Fruit fly (Drosophila melanogaster) whole organism, prepupa: ENCODE results near the gene loco.

Experiments
- Blimp-1 ChIP-seq: fragments of 200-800 bp; sonication (Bioruptor generic); optimal IDR thresholded peaks from 3 replicates; lab custom pipeline; 2017; ENCODE audit warnings: missing biosample characterization, missing genetic modification characterization, mild to moderate bottlenecking, moderate library complexity, missing genetic modification reagents
- CG10669 ChIP-seq: fragments of 200-800 bp; sonication (Bioruptor generic); optimal IDR thresholded peaks from 3 replicates; lab custom pipeline; 2018; ENCODE audit warnings: missing biosample characterization, mild to moderate bottlenecking, missing genetic modification characterization, moderate library complexity
- CG11294 ChIP-seq: fragments of 200-800 bp; sonication (Bioruptor generic); IDR thresholded peaks from 2 replicates; pipeline ENCODE4 v1.3.6; 2022; ENCODE audit warnings: missing biosample characterization, missing genetic modification characterization
- CG11762 ChIP-seq: fragments of 200-800 bp; sonication (Bioruptor generic); optimal IDR thresholded peaks from 3 replicates; lab custom pipeline; 2016; ENCODE audit warnings: missing biosample characterization, missing genetic modification characterization; ENCODE audit not compliant: insufficient read depth
- CG15336 ChIP-seq: fragments of 200-800 bp; sonication (Bioruptor generic); IDR thresholded peaks from 2 replicates; pipeline ENCODE4 v1.3.6; 2022; ENCODE audit warnings: missing biosample characterization, missing genetic modification characterization
- CG1621 ChIP-seq: fragments of 200-800 bp; sonication (Bioruptor generic); optimal IDR thresholded peaks from 3 replicates; lab custom pipeline; 2018; ENCODE audit warnings: missing biosample characterization, mild to moderate bottlenecking, missing genetic modification characterization
- CG3032 ChIP-seq: fragments of 200-800 bp; optimal IDR thresholded peaks from 2 replicates; lab custom pipeline; 2019; ENCODE audit warnings: missing biosample characterization, mild to moderate bottlenecking, missing genetic modification characterization, moderate library complexity
- CG31627 ChIP-seq: fragments of 200-800 bp; sonication (Bioruptor generic); optimal IDR thresholded peaks from 3 replicates; lab custom pipeline; 2016; ENCODE audit warnings: missing biosample characterization, missing genetic modification characterization
- CG34406 ChIP-seq: fragments of 200-800 bp; sonication (Bioruptor generic); optimal IDR thresholded peaks from 3 replicates; lab custom pipeline; 2016; ENCODE audit warnings: missing biosample characterization, missing genetic modification characterization
- CG4318 ChIP-seq: fragments of 200-800 bp; sonication (Bioruptor generic); optimal IDR thresholded peaks from 3 replicates; lab custom pipeline; 2017; ENCODE audit warnings: missing biosample characterization, mild to moderate bottlenecking, missing genetic modification characterization
- CG6163 ChIP-seq: fragments of 200-800 bp; sonication (Bioruptor generic); IDR thresholded peaks from 3 replicates; pipeline ENCODE4 v1.3.6; 2022; ENCODE audit warnings: missing biosample characterization, missing genetic modification characterization
- CG6276 ChIP-seq: fragments of 200-800 bp; sonication (Bioruptor generic); optimal IDR thresholded peaks from 2 replicates; lab custom pipeline; 2017; ENCODE audit warnings: missing biosample characterization, mild to moderate bottlenecking, missing genetic modification characterization
- CG6792 ChIP-seq: fragments of 200-800 bp; sonication (Bioruptor generic); optimal IDR thresholded peaks from 3 replicates; lab custom pipeline; 2016; ENCODE audit warnings: missing biosample characterization, missing genetic modification characterization
- CG6854 ChIP-seq: fragments of 200-800 bp; sonication (Bioruptor generic); optimal IDR thresholded peaks from 2 replicates; lab custom pipeline; 2017; ENCODE audit warnings: missing biosample characterization, mild to moderate bottlenecking, missing genetic modification characterization
- CG7368 ChIP-seq: fragments of 200-800 bp; sonication (Bioruptor generic); optimal IDR thresholded peaks from 3 replicates; lab custom pipeline; 2016; ENCODE audit warnings: missing biosample characterization, missing genetic modification characterization
- CG8119 ChIP-seq: fragments of 200-800 bp; sonication (Bioruptor generic); IDR thresholded peaks from 3 replicates; pipeline ENCODE4 v1.3.6; 2022; ENCODE audit warnings: missing biosample characterization, missing genetic modification characterization
- CG8632 ChIP-seq: fragments of 200-800 bp; sonication (Bioruptor generic); optimal IDR thresholded peaks from 3 replicates; lab custom pipeline; 2016; ENCODE audit warnings: missing biosample characterization, missing genetic modification characterization
- CG9139 ChIP-seq: fragments of 200-800 bp; sonication (Bioruptor generic); optimal IDR thresholded peaks from 3 replicates; lab custom pipeline; 2017; ENCODE audit warnings: missing biosample characterization, mild to moderate bottlenecking, missing genetic modification characterization
- Eip75B ChIP-seq: fragments of 200-800 bp; sonication (Bioruptor generic); optimal IDR thresholded peaks from 3 replicates; lab custom pipeline; 2016; ENCODE audit warnings: missing biosample characterization, missing genetic modification characterization
- Eip78C ChIP-seq: fragments of 200-800 bp; sonication (Bioruptor generic); peaks from one replicate; lab custom pipeline; 2016; ENCODE audit warnings: missing biosample characterization, missing genetic modification characterization
- Eip93F ChIP-seq: fragments of 200-800 bp; sonication (Bioruptor generic); optimal IDR thresholded peaks from 2 replicates; lab custom pipeline; 2016; ENCODE audit warnings: missing biosample characterization, mild to moderate bottlenecking, missing genetic modification characterization
- Ets96B ChIP-seq: fragments of 200-800 bp; optimal IDR thresholded peaks from 2 replicates; lab custom pipeline; 2019; ENCODE audit warnings: missing biosample characterization, mild to moderate bottlenecking, missing genetic modification characterization, moderate library complexity
- Hr38 ChIP-seq: sonication (Bioruptor generic); optimal IDR thresholded peaks from 2 replicates; lab custom pipeline; 2016; ENCODE audit warnings: missing biosample characterization, missing genetic modification characterization
- Hr39 ChIP-seq: fragments of 200-800 bp; sonication (Bioruptor generic); optimal IDR thresholded peaks from 2 replicates; lab custom pipeline; 2016; ENCODE audit warnings: missing biosample characterization, missing genetic modification characterization
- Hr4 ChIP-seq: fragments of 200-800 bp; sonication (Bioruptor generic); optimal IDR thresholded peaks from 3 replicates; lab custom pipeline; 2016; ENCODE audit warnings: missing biosample characterization, missing genetic modification characterization
- Met ChIP-seq: fragments of 200-800 bp; sonication (Bioruptor generic); optimal IDR thresholded peaks from 3 replicates; lab custom pipeline; 2016; ENCODE audit warnings: missing biosample characterization, missing genetic modification characterization
- OdsH ChIP-seq: fragments of 200-800 bp; sonication (Bioruptor generic); optimal IDR thresholded peaks from 3 replicates; lab custom pipeline; 2016; ENCODE audit warnings: missing biosample characterization, missing genetic modification characterization
- Smox ChIP-seq: fragments of 200-800 bp; sonication (Bioruptor generic); optimal IDR thresholded peaks from 3 replicates; lab custom pipeline; 2016; ENCODE audit warnings: missing biosample characterization, missing genetic modification characterization
- Sox102F ChIP-seq: fragments of 200-800 bp; sonication (Bioruptor generic); optimal IDR thresholded peaks from 2 replicates; lab custom pipeline; 2016; ENCODE audit warnings: missing biosample characterization, mild to moderate bottlenecking, missing genetic modification characterization
- Sox14 ChIP-seq: fragments of 200-800 bp; sonication (Bioruptor generic); optimal IDR thresholded peaks from 3 replicates; lab custom pipeline; 2016; ENCODE audit warnings: missing biosample characterization, missing genetic modification characterization
- achi ChIP-seq: fragments of 200-800 bp; sonication (Bioruptor generic); optimal IDR thresholded peaks from 3 replicates; lab custom pipeline; 2016; ENCODE audit warnings: missing biosample characterization, missing genetic modification characterization
- cyc ChIP-seq: fragments of 200-800 bp; sonication (Bioruptor generic); optimal IDR thresholded peaks from 3 replicates; lab custom pipeline; 2016; ENCODE audit warnings: missing biosample characterization, missing genetic modification characterization
- dac ChIP-seq: fragments of 200-800 bp; sonication (Bioruptor generic); optimal IDR thresholded peaks from 2 replicates; lab custom pipeline; 2017; ENCODE audit warnings: missing biosample characterization, mild to moderate bottlenecking, missing genetic modification characterization
- dsx ChIP-seq: fragments of 200-800 bp; optimal IDR thresholded peaks from 3 replicates; lab custom pipeline; 2019; ENCODE audit warnings: missing biosample characterization, mild to moderate bottlenecking, missing genetic modification characterization, moderate library complexity; ENCODE audit not compliant: poor library complexity, severe bottlenecking
- eg ChIP-seq: fragments of 200-800 bp; sonication (Bioruptor generic); IDR thresholded peaks from 3 replicates; pipeline ENCODE4 v1.3.6; 2022; ENCODE audit warnings: missing biosample characterization, missing genetic modification characterization
- esn ChIP-seq: fragments of 200-800 bp; sonication (Bioruptor generic); optimal IDR thresholded peaks from 2 replicates; lab custom pipeline; 2016; ENCODE audit warnings: missing biosample characterization, mild to moderate bottlenecking, missing genetic modification characterization, moderate library complexity
- fd59A ChIP-seq: fragments of 200-800 bp; sonication (Bioruptor generic); optimal IDR thresholded peaks from 2 replicates; lab custom pipeline; 2017; ENCODE audit warnings: missing biosample characterization, mild to moderate bottlenecking, missing genetic modification characterization, missing genetic modification reagents
- fd85E ChIP-seq: fragments of 200-800 bp; sonication (Bioruptor generic); optimal IDR thresholded peaks from 3 replicates; lab custom pipeline; 2016; ENCODE audit warnings: missing biosample characterization, missing genetic modification characterization
- fkh ChIP-seq: fragments of 200-800 bp; sonication (Bioruptor generic); optimal IDR thresholded peaks from 3 replicates; lab custom pipeline; 2017; ENCODE audit warnings: missing biosample characterization, mild to moderate bottlenecking, missing genetic modification characterization, moderate library complexity
- lz ChIP-seq: fragments of 200-800 bp; sonication (Bioruptor generic); optimal IDR thresholded peaks from 3 replicates; lab custom pipeline; 2016; ENCODE audit warnings: missing biosample characterization, missing genetic modification characterization
- pdm3 ChIP-seq: fragments of 200-800 bp; sonication (Bioruptor generic); optimal IDR thresholded peaks from 3 replicates; lab custom pipeline; 2016; ENCODE audit warnings: missing biosample characterization, missing genetic modification characterization
- spab ChIP-seq: fragments of 200-800 bp; sonication (Bioruptor generic); optimal IDR thresholded peaks from 2 replicates; lab custom pipeline; 2017; ENCODE audit warnings: missing biosample characterization, mild to moderate bottlenecking, missing genetic modification characterization, missing genetic modification reagents
- ss ChIP-seq, 2 experiments: fragments of 200-800 bp; sonication (Bioruptor generic); optimal IDR thresholded peaks; 2 replicates in 1 of 2; 3 replicates in 1 of 2; lab custom pipeline; 2017 to 2018; ENCODE audit warnings: mild to moderate bottlenecking in 2 of 2, missing biosample characterization in 2 of 2, missing genetic modification characterization in 2 of 2, moderate library complexity in 1 of 2
- svp ChIP-seq: fragments of 200-800 bp; sonication (Bioruptor generic); peaks from one replicate; lab custom pipeline; 2016; ENCODE audit warnings: missing biosample characterization, missing genetic modification characterization
- topi ChIP-seq: fragments of 200-800 bp; sonication (Bioruptor generic); optimal IDR thresholded peaks from 3 replicates; lab custom pipeline; 2016; ENCODE audit warnings: missing biosample characterization, missing genetic modification characterization

loco gene

dm6 chr3R:22667284-22667958 is 28.2 kb upstream of the loco start (continued):
- TF ChIP-seq topi (GFP tag; lab: Kevin White, UChicago) (peak; percentile 96), CG3032 (tag; lab: Kevin White, UChicago) (peak; percentile 97), dac (GFP tag; lab: Kevin White, UChicago) (peak; percentile 77), CG6854 (GFP tag; lab: Kevin White, UChicago) (peak; percentile 65), pdm3 (GFP tag; lab: Kevin White, UChicago) (peak; percentile 97), Blimp-1 (GFP tag; lab: Kevin White, UChicago) (peak; percentile 97), OdsH (GFP tag; lab: Kevin White, UChicago) (peak; percentile 95), CG7368 (peak; percentile 93), CG6276 (GFP tag; lab: Kevin White, UChicago) (peak; percentile 91), fd59A (GFP tag; lab: Kevin White, UChicago) (peak; percentile 93), Hr38 (GFP tag; lab: Kevin White, UChicago) (no peak), CG15336 (GFP tag; lab: Robert Waterston, UW) (peak; percentile 95), Hr39 (GFP tag; lab: Kevin White, UChicago) (peak; percentile 95), Smox (GFP tag; lab: Kevin White, UChicago) (peak; percentile 95), CG4318 (GFP tag; lab: Kevin White, UChicago) (peak; percentile 91), CG8632 (GFP tag; lab: Kevin White, UChicago) (peak; percentile 92), spab (peak; percentile 95), CG11294 (GFP tag; lab: Robert Waterston, UW) (peak; percentile 88), CG34406 (peak; percentile 95), CG6792 (GFP tag; lab: Kevin White, UChicago) (peak; percentile 89), CG11762 (GFP tag; lab: Kevin White, UChicago) (peak; percentile 93), cyc (GFP tag; lab: Kevin White, UChicago) (peak; percentile 89), Ets96B (tag; lab: Kevin White, UChicago) (peak; percentile 97), CG31627 (GFP tag; lab: Kevin White, UChicago) (peak; percentile 95), CG10669 (GFP tag; lab: Kevin White, UChicago) (peak; percentile 93), Sox102F (GFP tag; lab: Kevin White, UChicago) (peak; percentile 90), dsx (GFP tag; lab: Kevin White, UChicago) (peak; percentile 97), fd85E (GFP tag; lab: Kevin White, UChicago) (peak; percentile 76), eg (GFP tag; lab: Robert Waterston, UW) (peak; percentile 93), CG8119 (GFP tag; lab: Robert Waterston, UW) (peak; percentile 96), Hr4 (peak; percentile 95), CG1621 (tag; lab: Kevin White, UChicago) (peak; percentile 79), fkh (GFP tag; lab: Kevin White, UChicago) (peak; percentile 1), Sox14 (peak; percentile 96), Met (GFP tag; lab: Kevin White, UChicago) (peak; percentile 95), svp (GFP tag; lab: Kevin White, UChicago) (peak; percentile 98)

dm6 chr3R:22666449-22667283 is 27.5 kb upstream of the loco start:
- 0 out of 3 replicates have a peak, but pooled peaks have one; percentile 43 for TF ChIP-seq eg (GFP tag; lab: Robert Waterston, UW)
- no peak for TF ChIP-seq fkh (GFP tag; lab: Kevin White, UChicago)
- no peak for TF ChIP-seq ss (GFP tag; optimal IDR thresholded peaks at IDR 0.05; lab: Kevin White, UChicago)
- TF ChIP-seq Hr38 (GFP tag; lab: Kevin White, UChicago) = no peak
- TF ChIP-seq dac (GFP tag; lab: Kevin White, UChicago) = no peak
- peak; percentile 14 for TF ChIP-seq CG9139 (GFP tag; lab: Kevin White, UChicago)
- no peak for TF ChIP-seq CG8632 (GFP tag; lab: Kevin White, UChicago)
- no peak for TF ChIP-seq spab
- peak; percentile 42; the same call in 1 of the 3 replicates for TF ChIP-seq CG6163 (GFP tag; lab: Robert Waterston, UW)
- TF ChIP-seq CG1621 (tag; lab: Kevin White, UChicago) = peak; percentile 12
- no peak for TF ChIP-seq achi (GFP tag; lab: Kevin White, UChicago)
- TF ChIP-seq Hr39 (GFP tag; lab: Kevin White, UChicago) = no peak
- TF ChIP-seq Eip93F (GFP tag; lab: Kevin White, UChicago) = no peak
- no peak for TF ChIP-seq Blimp-1 (GFP tag; lab: Kevin White, UChicago)
- TF ChIP-seq cyc (GFP tag; lab: Kevin White, UChicago) = no peak
- TF ChIP-seq Eip78C = peak; percentile 70
- TF ChIP-seq CG8119 (GFP tag; lab: Robert Waterston, UW) = no peak; the same call in 2 of the 3 replicates
- no peak for TF ChIP-seq lz (GFP tag; lab: Kevin White, UChicago)
- TF ChIP-seq CG34406 = no peak
- no peak for TF ChIP-seq esn (GFP tag; lab: Kevin White, UChicago)
- TF ChIP-seq fd59A (GFP tag; lab: Kevin White, UChicago) = no peak
- TF ChIP-seq Eip75B (GFP tag; lab: Kevin White, UChicago) = peak; percentile 21
